Worm (Caenorhabditis elegans) whole organism, late embryonic: ENCODE results near the gene phf-15.

Experiments used
- ceh-14 ChIP-seq: sonication (generic microtip); optimal IDR thresholded peaks from 2 replicates; lab custom pipeline; 2016; ENCODE audit warnings: missing genotype, missing genetic modification characterization, missing compliant biosample characterization
- ceh-22 ChIP-seq: sonication (generic microtip); optimal IDR thresholded peaks from 2 replicates; lab custom pipeline; 2017; ENCODE audit warnings: missing biosample characterization, missing genetic modification characterization
- dve-1 ChIP-seq: sonication (generic microtip); optimal IDR thresholded peaks from 2 replicates; lab custom pipeline; 2017; ENCODE audit warnings: antibody characterized with exemption, mild to moderate bottlenecking, missing genetic modification characterization, missing compliant biosample characterization
- fkh-10 ChIP-seq: fragments of 150-350 bp; optimal IDR thresholded peaks from 2 replicates; lab custom pipeline; 2014; ENCODE audit warnings: missing biosample characterization, missing genetic modification reagents, missing genetic modification characterization
- fkh-6 ChIP-seq: sonication (generic microtip); optimal IDR thresholded peaks from 2 replicates; lab custom pipeline; 2016; ENCODE audit warnings: missing genetic modification characterization, missing compliant biosample characterization
- gmeb-2 ChIP-seq: sonication (generic microtip); optimal IDR thresholded peaks from 2 replicates; lab custom pipeline; 2016; ENCODE audit warnings: missing genetic modification characterization, inconsistent platforms, missing compliant biosample characterization
- nhr-11 ChIP-seq: fragments of 150-350 bp; optimal IDR thresholded peaks from 2 replicates; lab custom pipeline; 2014; ENCODE audit warnings: missing biosample characterization, missing genetic modification characterization
- pax-1 ChIP-seq: fragments of 150-350 bp; optimal IDR thresholded peaks from 2 replicates; lab custom pipeline; 2014; ENCODE audit warnings: missing biosample characterization, missing genetic modification characterization
- pha-2 ChIP-seq: sonication (generic microtip); optimal IDR thresholded peaks from 2 replicates; lab custom pipeline; 2017; ENCODE audit warnings: mild to moderate bottlenecking, missing genetic modification characterization, missing compliant biosample characterization
- pqm-1 ChIP-seq: sonication (generic microtip); optimal IDR thresholded peaks from 2 replicates; lab custom pipeline; 2016; ENCODE audit warnings: missing genetic modification characterization, missing compliant biosample characterization
- tbx-2 ChIP-seq: sonication (generic microtip); optimal IDR thresholded peaks from 2 replicates; lab custom pipeline; 2016; ENCODE audit warnings: missing genetic modification characterization, missing compliant biosample characterization
- unc-3 ChIP-seq, 2 experiments: fragments of 200-800 bp in 1 of 2; sonication (Bioruptor generic) in 1 of 2; sonication (generic microtip) in 1 of 2; conservative IDR thresholded peaks in 1 of 2; optimal IDR thresholded peaks in 1 of 2; 2 replicates each; pipeline versions ENCODE4 v1.3.6 to Lab custom; 2016 to 2022; ENCODE audit warnings: missing compliant biosample characterization in 2 of 2, missing genetic modification characterization in 2 of 2, missing genetic modification reagents in 1 of 2
- unc-42 ChIP-seq: sonication (generic microtip); optimal IDR thresholded peaks from 2 replicates; lab custom pipeline; 2016; ENCODE audit warnings: missing genotype, missing genetic modification characterization, missing compliant biosample characterization
- unc-86 ChIP-seq: sonication (generic microtip); optimal IDR thresholded peaks from 2 replicates; lab custom pipeline; 2016; ENCODE audit warnings: missing genetic modification characterization, missing compliant biosample characterization

DNA sequence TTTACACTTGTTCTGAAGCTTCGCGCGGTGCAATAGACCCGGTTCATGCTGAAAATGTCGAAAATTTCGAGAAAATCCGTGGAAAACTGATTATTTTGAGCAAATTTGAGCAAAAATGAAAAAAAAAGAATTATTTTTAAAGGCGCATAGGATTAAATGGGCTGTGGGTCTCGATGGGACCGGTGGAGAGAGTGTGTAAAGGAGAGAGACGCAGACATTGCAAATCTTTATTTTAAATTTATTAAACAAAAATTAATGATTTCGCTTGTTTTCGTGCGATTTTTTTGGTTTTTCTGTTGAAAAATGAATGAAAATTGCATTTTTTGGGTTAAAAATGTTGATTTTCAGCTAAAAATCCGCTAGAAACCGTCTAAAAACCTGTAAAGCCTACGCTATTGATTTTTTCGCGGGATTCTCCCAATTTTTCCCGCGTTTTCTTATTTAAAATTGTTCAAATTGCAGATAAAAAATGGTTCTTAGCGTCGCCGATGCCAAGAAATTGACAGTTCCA is 28.3 kb upstream of the phf-15 start, which contains the start of the genes Y53G8AR.8 and Y53G8AR.6:
- TF ChIP-seq pqm-1 (tag; lab: Kevin White, UChicago): no peak
- TF ChIP-seq tbx-2: no peak
- TF ChIP-seq fkh-10 (GFP tag; lab: Kevin White, UChicago): no peak
- TF ChIP-seq gmeb-2 (tag; lab: Kevin White, UChicago): no peak
- no peak for TF ChIP-seq pha-2 (tag; lab: Kevin White, UChicago)
- TF ChIP-seq dve-1 (tag; lab: Kevin White, UChicago): no peak
- TF ChIP-seq unc-86: no peak
- peak; percentile 74 for TF ChIP-seq unc-42
- peak; percentile 4 for TF ChIP-seq pax-1
- no peak for TF ChIP-seq fkh-6 (tag; lab: Kevin White, UChicago)
- no peak for TF ChIP-seq nhr-11 (tag; lab: Kevin White, UChicago)
- no peak for TF ChIP-seq ceh-22
- no peak for TF ChIP-seq ceh-14 (tag; lab: Kevin White, UChicago)
- TF ChIP-seq unc-3 (GFP tag; conservative IDR thresholded peaks at IDR 0.05; lab: Robert Waterston, UW): no peak
- no peak for TF ChIP-seq unc-3 (tag; optimal IDR thresholded peaks at IDR 0.05; lab: Kevin White, UChicago)
